Worm (Caenorhabditis elegans) whole organism, L1 larva: ENCODE measurements around the gene Y14H12B.2.

Source experiments
- C34B4.2 ChIP-seq: sonication (generic microtip); optimal IDR thresholded peaks from 2 replicates; lab custom pipeline; 2017; ENCODE audit warnings: mild to moderate bottlenecking, missing genetic modification characterization, missing compliant biosample characterization
- F16B12.6 ChIP-seq: fragments of 150-350 bp; optimal IDR thresholded peaks from 2 replicates; lab custom pipeline; 2014; ENCODE audit warnings: missing biosample characterization, missing genetic modification characterization
- ama-1 ChIP-seq: fragments of 150-350 bp; optimal IDR thresholded peaks from 2 replicates; lab custom pipeline; 2014
- blmp-1 ChIP-seq: fragments of 150-350 bp; optimal IDR thresholded peaks from 2 replicates; lab custom pipeline; 2014; ENCODE audit warnings: missing biosample characterization, missing genetic modification characterization
- ceh-63 ChIP-seq: fragments of 200-800 bp; sonication (Bioruptor generic); optimal IDR thresholded peaks from 2 replicates; lab custom pipeline; 2018; ENCODE audit warnings: mild to moderate bottlenecking, missing genetic modification characterization, missing compliant biosample characterization
- ceh-82 ChIP-seq, 3 experiments: fragments of 150-350 bp in 1 of 3; sonication (generic microtip) in 2 of 3; optimal IDR thresholded peaks; 2 replicates each; lab custom pipeline; 2014 to 2017; ENCODE audit warnings: missing biosample characterization in 3 of 3, missing genetic modification characterization in 3 of 3
- ces-1 ChIP-seq: fragments of 150-350 bp; optimal IDR thresholded peaks from 2 replicates; lab custom pipeline; 2014; ENCODE audit warnings: missing biosample characterization, missing genetic modification reagents, missing genetic modification characterization
- dsc-1 ChIP-seq: sonication (generic microtip); optimal IDR thresholded peaks from 2 replicates; lab custom pipeline; 2016; ENCODE audit warnings: mild to moderate bottlenecking, missing genetic modification characterization, missing compliant biosample characterization
- efl-1 ChIP-seq, 4 experiments: fragments of 150-350 bp; optimal IDR thresholded peaks in 3 of 4; peaks in 1 of 4; 1 replicate in 1 of 4; 2 replicates in 3 of 4; lab custom pipeline; 2014; ENCODE audit warnings: missing biosample characterization in 2 of 4, missing genetic modification characterization in 2 of 4, missing genetic modification reagents in 2 of 4
- egl-27 ChIP-seq, 2 experiments: fragments of 150-350 bp in 1 of 2; sonication (generic microtip); optimal IDR thresholded peaks; 3 replicates each; lab custom pipeline; 2017 to 2018; ENCODE audit warnings: missing biosample characterization in 2 of 2, missing genetic modification characterization in 2 of 2, missing genetic modification reagents in 2 of 2
- ets-5 ChIP-seq: fragments of 200-800 bp; sonication (Bioruptor generic); IDR thresholded peaks from 2 replicates; pipeline ENCODE4 v1.3.6; 2022; ENCODE audit warnings: missing genetic modification characterization, missing compliant biosample characterization
- fkh-10 ChIP-seq: sonication (generic microtip); optimal IDR thresholded peaks from 2 replicates; lab custom pipeline; 2017; ENCODE audit warnings: missing biosample characterization, missing genetic modification reagents, missing genetic modification characterization
- fkh-4 ChIP-seq: sonication (generic microtip); optimal IDR thresholded peaks from 2 replicates; lab custom pipeline; 2016; ENCODE audit warnings: missing compliant biosample characterization, missing genetic modification characterization, borderline replicate concordance
- fkh-8 ChIP-seq: sonication (generic microtip); optimal IDR thresholded peaks from 2 replicates; lab custom pipeline; 2016; ENCODE audit warnings: mild to moderate bottlenecking, missing genetic modification characterization, missing compliant biosample characterization
- fos-1 ChIP-seq: fragments of 150-350 bp; optimal IDR thresholded peaks from 2 replicates; lab custom pipeline; 2014; ENCODE audit warnings: missing biosample characterization, missing genetic modification characterization
- hlh-17 ChIP-seq: fragments of 200-800 bp; sonication (Bioruptor generic); optimal IDR thresholded peaks from 2 replicates; lab custom pipeline; 2018; ENCODE audit warnings: missing genetic modification characterization, mild to moderate bottlenecking, missing compliant biosample characterization, moderate library complexity, borderline replicate concordance
- hpl-2 ChIP-seq: fragments of 150-350 bp; optimal IDR thresholded peaks from 2 replicates; lab custom pipeline; 2014; ENCODE audit warnings: missing biosample characterization, missing genetic modification reagents, missing genetic modification characterization
- irx-1 ChIP-seq: sonication (generic microtip); optimal IDR thresholded peaks from 2 replicates; lab custom pipeline; 2016; ENCODE audit warnings: missing genetic modification characterization, missing compliant biosample characterization
- lin-14 ChIP-seq: fragments of 200-800 bp; sonication (Bioruptor generic); optimal IDR thresholded peaks from 2 replicates; lab custom pipeline; 2018; ENCODE audit warnings: mild to moderate bottlenecking, missing genetic modification characterization, moderate library complexity, missing compliant biosample characterization
- lin-39 ChIP-seq: fragments of 150-350 bp; optimal IDR thresholded peaks from 2 replicates; lab custom pipeline; 2014; ENCODE audit warnings: missing biosample characterization, missing genetic modification reagents, missing genetic modification characterization
- mab-9 ChIP-seq: fragments of 200-800 bp; sonication (Bioruptor generic); IDR thresholded peaks from 2 replicates; pipeline ENCODE4 v1.3.6; 2022; ENCODE audit warnings: missing genetic modification reagents, missing genetic modification characterization, missing compliant biosample characterization
- mep-1 ChIP-seq: fragments of 150-350 bp; optimal IDR thresholded peaks from 2 replicates; lab custom pipeline; 2014; ENCODE audit warnings: missing biosample characterization, missing genetic modification characterization
- nhr-11 ChIP-seq: fragments of 150-350 bp; optimal IDR thresholded peaks from 2 replicates; lab custom pipeline; 2014; ENCODE audit warnings: missing biosample characterization, missing genetic modification characterization
- nhr-20 ChIP-seq: sonication (generic microtip); optimal IDR thresholded peaks from 2 replicates; lab custom pipeline; 2016; ENCODE audit warnings: mild to moderate bottlenecking, missing genetic modification characterization, missing compliant biosample characterization
- nhr-28 ChIP-seq: fragments of 150-350 bp; optimal IDR thresholded peaks from 2 replicates; lab custom pipeline; 2014; ENCODE audit warnings: missing biosample characterization, missing genetic modification characterization
- nhr-76 ChIP-seq: sonication (generic microtip); optimal IDR thresholded peaks from 2 replicates; lab custom pipeline; 2017; ENCODE audit warnings: missing biosample characterization, missing genetic modification characterization
- nhr-90 ChIP-seq: sonication (generic microtip); optimal IDR thresholded peaks from 2 replicates; lab custom pipeline; 2016; ENCODE audit warnings: mild to moderate bottlenecking, missing genetic modification characterization, missing compliant biosample characterization; ENCODE audit not compliant: poor library complexity
- pax-3 ChIP-seq: fragments of 200-800 bp; sonication (Bioruptor generic); optimal IDR thresholded peaks from 2 replicates; lab custom pipeline; 2018; ENCODE audit warnings: mild to moderate bottlenecking, missing genetic modification characterization, moderate library complexity, missing compliant biosample characterization
- skn-1 ChIP-seq: fragments of 150-350 bp; optimal IDR thresholded peaks from 2 replicates; lab custom pipeline; 2014; ENCODE audit warnings: missing biosample characterization, missing genetic modification characterization
- sox-4 ChIP-seq: sonication (generic microtip); optimal IDR thresholded peaks from 2 replicates; lab custom pipeline; 2016; ENCODE audit warnings: missing genetic modification characterization, missing compliant biosample characterization
- sptf-1 ChIP-seq: fragments of 150-350 bp; optimal IDR thresholded peaks from 2 replicates; lab custom pipeline; 2014; ENCODE audit warnings: missing biosample characterization, missing genetic modification characterization
- sup-37 ChIP-seq: fragments of 200-800 bp; sonication (Bioruptor generic); optimal IDR thresholded peaks from 2 replicates; lab custom pipeline; 2018; ENCODE audit warnings: mild to moderate bottlenecking, missing genetic modification characterization, missing compliant biosample characterization
- tbx-2 ChIP-seq: sonication (generic microtip); optimal IDR thresholded peaks from 2 replicates; lab custom pipeline; 2016; ENCODE audit warnings: missing genetic modification characterization, missing compliant biosample characterization
- tlp-1 ChIP-seq: fragments of 150-350 bp; optimal IDR thresholded peaks from 2 replicates; lab custom pipeline; 2014; ENCODE audit warnings: missing biosample characterization, missing genetic modification characterization
- unc-98 ChIP-seq: fragments of 200-800 bp; sonication (Bioruptor generic); IDR thresholded peaks from 2 replicates; pipeline ENCODE4 v1.3.6; 2022; ENCODE audit warnings: missing genetic modification characterization, missing compliant biosample characterization
- xbp-1 ChIP-seq: sonication (generic microtip); optimal IDR thresholded peaks from 2 replicates; lab custom pipeline; 2016; ENCODE audit warnings: missing genetic modification characterization, missing compliant biosample characterization
- ztf-11 ChIP-seq, 2 experiments: sonication (generic microtip); optimal IDR thresholded peaks; 2 replicates each; lab custom pipeline; 2016 to 2017; ENCODE audit warnings: missing genetic modification characterization in 2 of 2, missing biosample characterization in 1 of 2, missing compliant biosample characterization in 1 of 2
- ztf-4 ChIP-seq: fragments of 150-350 bp; optimal IDR thresholded peaks from 2 replicates; lab custom pipeline; 2014; ENCODE audit warnings: missing biosample characterization, missing genetic modification characterization

The Y14H12B.2 gene

ce11 chrII:3935990-3936389 is 2.5 kb upstream of the Y14H12B.2 start:
- no peak for TF ChIP-seq C34B4.2 (tag; lab: Kevin White, UChicago)
- TF ChIP-seq nhr-76 (tag; lab: Kevin White, UChicago), result no peak

ce11 chrII:3935098-3935497 is 1.6 kb upstream of the Y14H12B.2 start:
- TF ChIP-seq tbx-2 (tag; lab: Kevin White, UChicago) (no peak), ces-1 (GFP tag; lab: Kevin White, UChicago) (no peak), fos-1 (tag; lab: Kevin White, UChicago) (no peak), ztf-11 (tag; optimal IDR thresholded peaks at IDR 0.05; lab: Kevin White, UChicago) (no peak), tlp-1 (tag; lab: Kevin White, UChicago) (no peak), unc-98 (GFP tag; lab: Robert Waterston, UW) (no peak), nhr-20 (tag; lab: Kevin White, UChicago) (no peak), lin-39 (no peak)

ce11 chrII:3934085-3934484 is 545 bp upstream of the Y14H12B.2 start, which contains the start of gene Y14H12B.1:
Gene Y14H12B.1 (plus strand): TSS chrII:3934447.
- TF ChIP-seq nhr-11 (tag; lab: Kevin White, UChicago) (no peak), blmp-1 (no peak), nhr-28 (tag; lab: Kevin White, UChicago) (no peak), fkh-4 (tag; lab: Kevin White, UChicago) (no peak), mep-1 (no peak), nhr-90 (tag; lab: Kevin White, UChicago) (no peak), efl-1 (optimal IDR thresholded peaks at IDR 0.05; lab: Kevin White, UChicago) (no peak), efl-1 (GFP tag; optimal IDR thresholded peaks at IDR 0.05 in 1 of 2; lab: Kevin White, UChicago) (no peak), ztf-4 (tag; lab: Kevin White, UChicago) (no peak)

- TF ChIP-seq pax-3 (tag; lab: Kevin White, UChicago), result no peak
- TF ChIP-seq C34B4.2 (tag; lab: Kevin White, UChicago), result no peak
- no peak for TF ChIP-seq fos-1 (tag; lab: Kevin White, UChicago)
- no peak for TF ChIP-seq F16B12.6
- no peak for TF ChIP-seq hpl-2 (GFP tag; lab: Kevin White, UChicago)
- no peak for TF ChIP-seq lin-14 (GFP tag; lab: Kevin White, UChicago)
- no peak for TF ChIP-seq ces-1 (GFP tag; lab: Kevin White, UChicago)
- no peak for TF ChIP-seq sptf-1 (tag; lab: Kevin White, UChicago)
- no peak for TF ChIP-seq fkh-8 (tag; lab: Kevin White, UChicago)
- TF ChIP-seq ama-1 (lab: Kevin White, UChicago), result no peak
- no peak for TF ChIP-seq hlh-17
- TF ChIP-seq nhr-90 (tag; lab: Kevin White, UChicago), result no peak
- TF ChIP-seq egl-27 (tag; optimal IDR thresholded peaks at IDR 0.05; lab: Kevin White, UChicago), result no peak
- TF ChIP-seq sox-4 (tag; lab: Kevin White, UChicago), result no peak
- TF ChIP-seq irx-1 (tag; lab: Kevin White, UChicago), result no peak
- TF ChIP-seq unc-98 (GFP tag; lab: Robert Waterston, UW), result no peak
- no peak for TF ChIP-seq tbx-2 (tag; lab: Kevin White, UChicago)
- TF ChIP-seq ceh-82 (tag; optimal IDR thresholded peaks at IDR 0.05; lab: Kevin White, UChicago), result no peak
Observed at ce11 chrII:3931825-3932224, 1.7 kb downstream of the Y14H12B.2 start.

ce11 chrII:3931230-3931629 is 2.3 kb downstream of the Y14H12B.2 start:
- TF ChIP-seq ces-1 (GFP tag; lab: Kevin White, UChicago) (no peak), mab-9 (GFP tag; lab: Robert Waterston, UW) (no peak), nhr-11 (tag; lab: Kevin White, UChicago) (no peak), dsc-1 (tag; lab: Kevin White, UChicago) (no peak), sup-37 (GFP tag; lab: Kevin White, UChicago) (no peak), xbp-1 (no peak), fkh-10 (no peak), ceh-63 (GFP tag; lab: Kevin White, UChicago) (no peak), efl-1 (optimal IDR thresholded peaks at IDR 0.05; lab: Kevin White, UChicago) (no peak), efl-1 (GFP tag; optimal IDR thresholded peaks at IDR 0.05 in 1 of 2; lab: Kevin White, UChicago) (no peak), ets-5 (GFP tag; lab: Robert Waterston, UW) (no peak), irx-1 (tag; lab: Kevin White, UChicago) (no peak), lin-39 (no peak), ztf-11 (tag; optimal IDR thresholded peaks at IDR 0.05; lab: Kevin White, UChicago) (no peak), skn-1 (no peak), ceh-82 (tag; optimal IDR thresholded peaks at IDR 0.05; lab: Kevin White, UChicago) (no peak), hpl-2 (GFP tag; lab: Kevin White, UChicago) (no peak)
- TF ChIP-seq, all 84 proteins: peak for 0
